Fruit fly (Drosophila melanogaster): ENCODE measurements around the gene vn.

Gene vn

DNA sequence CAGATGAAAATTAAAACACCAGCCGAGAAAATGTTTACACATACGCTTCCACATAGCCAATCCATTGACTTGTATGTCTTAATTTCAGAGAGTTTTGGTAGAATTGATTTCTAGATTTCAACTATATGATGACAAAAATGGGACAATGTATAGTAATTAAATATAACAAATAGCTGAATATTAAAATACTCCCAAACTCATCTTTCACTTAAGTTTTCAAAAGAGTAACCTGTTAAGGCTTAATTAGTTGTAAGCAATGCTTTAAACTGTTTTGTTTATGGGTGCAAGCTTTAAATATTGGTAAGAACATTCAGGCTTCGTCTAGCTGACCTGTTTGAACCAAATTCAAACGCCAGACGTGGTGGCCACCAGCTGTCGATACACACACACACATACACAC, 16.8 kb downstream of the vn start (continued):
- no peak for TF ChIP-seq C15 (GFP tag; IDR thresholded peaks at IDR 0.05)
- TF ChIP-seq CG7556 (GFP tag; optimal IDR thresholded peaks at IDR 0.05): peak; percentile 50
- TF ChIP-seq Bdp1 (GFP tag; optimal IDR thresholded peaks at IDR 0.05): no peak
- no peak for TF ChIP-seq Bteb2 (GFP tag; optimal IDR thresholded peaks at IDR 0.05)
- no peak for TF ChIP-seq wdn (GFP tag; IDR thresholded peaks at IDR 0.05)
- no peak for TF ChIP-seq CG8944 (GFP tag; optimal IDR thresholded peaks at IDR 0.05)
- no peak for TF ChIP-seq CG9932 (GFP tag; IDR thresholded peaks at IDR 0.05)
- 0 out of 2 replicates have a peak, but pooled peaks have one; percentile 14 for TF ChIP-seq seq (GFP tag; IDR thresholded peaks at IDR 0.05)
- TF ChIP-seq CG12219 (GFP tag; optimal IDR thresholded peaks at IDR 0.05): no peak
- TF ChIP-seq Mes4 (GFP tag; optimal IDR thresholded peaks at IDR 0.05): no peak
- no peak for TF ChIP-seq CG4617 (GFP tag; optimal IDR thresholded peaks at IDR 0.05; ENCODE audit: borderline replicate concordance)
- TF ChIP-seq CG2875 (GFP tag; optimal IDR thresholded peaks at IDR 0.05): no peak
- no peak for TF ChIP-seq CG18011 (GFP tag; optimal IDR thresholded peaks at IDR 0.05)
- TF ChIP-seq gsb (GFP tag; IDR thresholded peaks at IDR 0.05): 0 out of 2 replicates have a peak, but pooled peaks have one; percentile 7
- TF ChIP-seq CG17359 (tag; optimal IDR thresholded peaks at IDR 0.05): no peak
- no peak for TF ChIP-seq CG15601 (tag; optimal IDR thresholded peaks at IDR 0.05)
- TF ChIP-seq Ets97D (GFP tag; optimal IDR thresholded peaks at IDR 0.05): no peak
- TF ChIP-seq bcd (GFP tag; optimal IDR thresholded peaks at IDR 0.05): peak; percentile 26
- peak in 1 of 2 experiments; percentile 37 for TF ChIP-seq bsh (GFP tag; optimal IDR thresholded peaks at IDR 0.05)
- TF ChIP-seq CG43689 (GFP tag; IDR thresholded peaks at IDR 0.05): no peak
- TF ChIP-seq D19B (GFP tag; optimal IDR thresholded peaks at IDR 0.05): no peak
- no peak for TF ChIP-seq Dip2 (GFP tag; IDR thresholded peaks at IDR 0.05)
- TF ChIP-seq Lpt (GFP tag; optimal IDR thresholded peaks at IDR 0.05): no peak
- no peak for TF ChIP-seq CG2116 (GFP tag; optimal IDR thresholded peaks at IDR 0.05)
- TF ChIP-seq zf30C (GFP tag; optimal IDR thresholded peaks at IDR 0.05): no peak
- no peak for TF ChIP-seq HmgD (GFP tag; optimal IDR thresholded peaks at IDR 0.05)
- no peak for TF ChIP-seq cg (GFP tag; optimal IDR thresholded peaks at IDR 0.05)
- no peak for TF ChIP-seq CG1603 (tag; optimal IDR thresholded peaks at IDR 0.05)
- peak; percentile 13 for TF ChIP-seq CG9437 (GFP tag; optimal IDR thresholded peaks at IDR 0.05)
- no peak for TF ChIP-seq B-H2 (GFP tag; optimal IDR thresholded peaks at IDR 0.05)
- TF ChIP-seq CG5245 (GFP tag; optimal IDR thresholded peaks at IDR 0.05): no peak
- peak; percentile 24; the same call in 1 of the 2 replicates for TF ChIP-seq CG3847 (GFP tag; IDR thresholded peaks at IDR 0.05)
- no peak for TF ChIP-seq CG42726 (GFP tag; IDR thresholded peaks at IDR 0.05; ENCODE audit: partially characterized antibody)
- peak; percentile 58 for TF ChIP-seq CG11504 (tag; optimal IDR thresholded peaks at IDR 0.05)
- peak; percentile 29 for TF ChIP-seq Meics (GFP tag; optimal IDR thresholded peaks at IDR 0.05)
- no peak for TF ChIP-seq dm (GFP tag; optimal IDR thresholded peaks at IDR 0.05)
- no peak for TF ChIP-seq Nf-YC (tag; optimal IDR thresholded peaks at IDR 0.05)
- no peak for TF ChIP-seq CG7357 (GFP tag; IDR thresholded peaks at IDR 0.05)
- TF ChIP-seq CG3163 (GFP tag; optimal IDR thresholded peaks at IDR 0.05): no peak
- TF ChIP-seq CG17385 (GFP tag; optimal IDR thresholded peaks at IDR 0.05): peak; percentile 3
- TF ChIP-seq Antp (GFP tag; optimal IDR thresholded peaks at IDR 0.05): no peak
- TF ChIP-seq CG9727 (GFP tag; optimal IDR thresholded peaks at IDR 0.05): no peak
- no peak for TF ChIP-seq fru (optimal IDR thresholded peaks at IDR 0.05)
- no peak for TF ChIP-seq btn (GFP tag; optimal IDR thresholded peaks at IDR 0.05)
- no peak for TF ChIP-seq CG2199 (GFP tag; IDR thresholded peaks at IDR 0.05)
- no peak for TF ChIP-seq CG1792 (GFP tag; optimal IDR thresholded peaks at IDR 0.05)
- TF ChIP-seq Camta (GFP tag; optimal IDR thresholded peaks at IDR 0.05): no peak
- TF ChIP-seq lilli (GFP tag; optimal IDR thresholded peaks at IDR 0.05): no peak
- TF ChIP-seq Atf-2 (GFP tag; optimal IDR thresholded peaks at IDR 0.05): no peak
- no peak for TF ChIP-seq CG16813 (GFP tag; IDR thresholded peaks at IDR 0.05; ENCODE audit: partially characterized antibody)
- no peak for TF ChIP-seq D (optimal IDR thresholded peaks at IDR 0.05)
- peak; percentile 15 for TF ChIP-seq D (GFP tag; optimal IDR thresholded peaks at IDR 0.05)
- no peak for TF ChIP-seq bab2 (GFP tag; optimal IDR thresholded peaks at IDR 0.05)

All from whole organism, embryonic.